Worm (Caenorhabditis elegans) whole organism, mixed stage, embryonic: ENCODE data around the gene F23B12.7.

Source experiments
- M03D4.4 ChIP-seq: sonication (generic microtip); optimal IDR thresholded peaks from 2 replicates; lab custom pipeline; 2017; ENCODE audit warnings: mild to moderate bottlenecking, missing genetic modification characterization, missing compliant biosample characterization
- bed-3 ChIP-seq: fragments of 200-800 bp; sonication (Bioruptor generic); optimal IDR thresholded peaks from 3 replicates; lab custom pipeline; 2018; ENCODE audit warnings: mild to moderate bottlenecking, missing genetic modification characterization, moderate library complexity, missing compliant biosample characterization
- blmp-1 ChIP-seq: fragments of 150-350 bp; optimal IDR thresholded peaks from 2 replicates; lab custom pipeline; 2014; ENCODE audit warnings: missing biosample characterization, missing genetic modification characterization
- ceh-39 ChIP-seq: fragments of 150-350 bp; optimal IDR thresholded peaks from 2 replicates; lab custom pipeline; 2014; ENCODE audit warnings: missing biosample characterization, missing genetic modification characterization
- ceh-83 ChIP-seq: fragments of 200-800 bp; sonication (Bioruptor generic); optimal IDR thresholded peaks from 2 replicates; lab custom pipeline; 2018; ENCODE audit warnings: mild to moderate bottlenecking, missing genetic modification characterization, missing compliant biosample characterization
- ces-1 ChIP-seq: fragments of 150-350 bp; optimal IDR thresholded peaks from 2 replicates; lab custom pipeline; 2014; ENCODE audit warnings: missing biosample characterization, missing genetic modification reagents, missing genetic modification characterization
- cnd-1 ChIP-seq: fragments of 200-800 bp; sonication (Bioruptor generic); optimal IDR thresholded peaks from 2 replicates; lab custom pipeline; 2018; ENCODE audit warnings: mild to moderate bottlenecking, missing genetic modification characterization, missing compliant biosample characterization
- drap-1 ChIP-seq: fragments of 200-800 bp; sonication (Bioruptor generic); optimal IDR thresholded peaks from 3 replicates; lab custom pipeline; 2018; ENCODE audit warnings: mild to moderate bottlenecking, missing genetic modification characterization, missing compliant biosample characterization
- elt-1 ChIP-seq: sonication (generic microtip); optimal IDR thresholded peaks from 2 replicates; lab custom pipeline; 2017; ENCODE audit warnings: missing genetic modification characterization, mild to moderate bottlenecking, missing compliant biosample characterization, antibody characterized with exemption, moderate library complexity, borderline replicate concordance; ENCODE audit not compliant: insufficient read depth
- elt-3 ChIP-seq: fragments of 150-350 bp; optimal IDR thresholded peaks from 2 replicates; lab custom pipeline; 2014; ENCODE audit warnings: missing biosample characterization, missing genetic modification characterization
- flh-1 ChIP-seq: fragments of 200-800 bp; sonication (Bioruptor generic); optimal IDR thresholded peaks from 2 replicates; lab custom pipeline; 2018; ENCODE audit warnings: mild to moderate bottlenecking, missing genetic modification characterization, moderate library complexity, missing compliant biosample characterization
- ham-2 ChIP-seq: fragments of 200-800 bp; sonication (Bioruptor generic); optimal IDR thresholded peaks from 2 replicates; lab custom pipeline; 2018; ENCODE audit warnings: mild to moderate bottlenecking, missing genetic modification characterization, missing compliant biosample characterization
- hlh-1 ChIP-seq: fragments of 150-350 bp; optimal IDR thresholded peaks from 2 replicates; lab custom pipeline; 2014; ENCODE audit warnings: missing biosample characterization, missing genetic modification reagents, missing genetic modification characterization
- lin-13 ChIP-seq: fragments of 150-350 bp; optimal IDR thresholded peaks from 2 replicates; lab custom pipeline; 2014; ENCODE audit warnings: missing biosample characterization, missing genetic modification characterization
- lin-32 ChIP-seq: fragments of 200-800 bp; sonication (Bioruptor generic); optimal IDR thresholded peaks from 2 replicates; lab custom pipeline; 2018; ENCODE audit warnings: mild to moderate bottlenecking, missing genetic modification characterization, missing compliant biosample characterization
- lsy-2 ChIP-seq: fragments of 150-350 bp; optimal IDR thresholded peaks from 2 replicates; lab custom pipeline; 2014; ENCODE audit warnings: missing biosample characterization, missing genetic modification characterization
- mab-5 ChIP-seq: fragments of 150-350 bp; optimal IDR thresholded peaks from 2 replicates; lab custom pipeline; 2014; ENCODE audit warnings: missing biosample characterization, missing genetic modification characterization
- mep-1 ChIP-seq: fragments of 150-350 bp; optimal IDR thresholded peaks from 2 replicates; lab custom pipeline; 2017; ENCODE audit warnings: missing biosample characterization, missing genetic modification reagents, missing genetic modification characterization, inconsistent platforms
- mls-2 ChIP-seq: sonication (generic microtip); optimal IDR thresholded peaks from 2 replicates; lab custom pipeline; 2016; ENCODE audit warnings: mild to moderate bottlenecking, missing genetic modification characterization, moderate library complexity, missing compliant biosample characterization
- nhr-12 ChIP-seq: fragments of 150-350 bp; optimal IDR thresholded peaks from 2 replicates; lab custom pipeline; 2014; ENCODE audit warnings: missing biosample characterization, missing genetic modification characterization
- nhr-2 ChIP-seq: fragments of 150-350 bp; optimal IDR thresholded peaks from 2 replicates; lab custom pipeline; 2014; ENCODE audit warnings: missing biosample characterization, missing genetic modification characterization
- nhr-237 ChIP-seq: fragments of 150-350 bp; optimal IDR thresholded peaks from 2 replicates; lab custom pipeline; 2014; ENCODE audit warnings: missing biosample characterization, missing genetic modification characterization
- nhr-28 ChIP-seq: fragments of 150-350 bp; optimal IDR thresholded peaks from 2 replicates; lab custom pipeline; 2014; ENCODE audit warnings: missing biosample characterization, missing genetic modification characterization
- pha-4 ChIP-seq: fragments of 150-350 bp; optimal IDR thresholded peaks from 2 replicates; lab custom pipeline; 2018; ENCODE audit warnings: missing biosample characterization, missing genetic modification reagents, missing genetic modification characterization
- sem-2 ChIP-seq: fragments of 200-800 bp; sonication (Bioruptor generic); optimal IDR thresholded peaks from 2 replicates; lab custom pipeline; 2018; ENCODE audit warnings: mild to moderate bottlenecking, missing genetic modification characterization, missing compliant biosample characterization
- tbx-8 ChIP-seq: fragments of 200-800 bp; sonication (Bioruptor generic); optimal IDR thresholded peaks from 2 replicates; lab custom pipeline; 2018; ENCODE audit warnings: mild to moderate bottlenecking, missing genetic modification characterization, moderate library complexity, missing compliant biosample characterization
- unc-120 ChIP-seq: sonication (generic microtip); optimal IDR thresholded peaks from 2 replicates; lab custom pipeline; 2017; ENCODE audit warnings: missing genetic modification characterization, missing compliant biosample characterization; ENCODE audit not compliant: poor library complexity, severe bottlenecking
- unc-39 ChIP-seq: fragments of 150-350 bp; optimal IDR thresholded peaks from 2 replicates; lab custom pipeline; 2014; ENCODE audit warnings: missing biosample characterization, missing genetic modification characterization
- unc-62 ChIP-seq: fragments of 150-350 bp; optimal IDR thresholded peaks from 2 replicates; lab custom pipeline; 2014; ENCODE audit warnings: missing biosample characterization, missing genetic modification reagents, missing genetic modification characterization
- zip-8 ChIP-seq: fragments of 150-350 bp; optimal IDR thresholded peaks from 2 replicates; lab custom pipeline; 2014; ENCODE audit warnings: missing biosample characterization, missing genetic modification characterization
- ztf-11 ChIP-seq: fragments of 150-350 bp; optimal IDR thresholded peaks from 2 replicates; lab custom pipeline; 2014; ENCODE audit warnings: missing biosample characterization, missing genetic modification characterization

The F23B12.7 gene

DNA sequence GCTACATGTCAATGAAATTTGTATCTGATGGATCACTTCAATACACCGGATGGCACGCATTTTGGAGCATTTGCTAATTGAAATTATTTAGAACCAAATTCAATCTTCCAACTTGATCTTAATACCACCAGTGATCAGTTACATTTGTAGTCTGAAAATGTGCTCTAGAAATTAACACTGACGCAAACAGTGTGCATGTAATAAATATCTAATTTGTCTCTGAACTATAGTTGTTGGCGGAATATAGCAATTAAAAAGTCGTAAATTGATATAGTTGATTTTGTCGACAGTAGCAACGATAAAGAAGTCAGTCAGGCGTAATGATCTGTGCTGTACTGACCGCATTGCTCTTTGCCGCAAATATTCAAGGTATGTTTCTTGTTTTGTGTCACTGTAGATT is 22.7 kb downstream of the F23B12.7 start, which contains the start of gene clec-227:
Gene clec-227 (plus strand): TSS at position 301 of the 400 bp plus-strand sequence.
- TF ChIP-seq ceh-39, result no peak
- no peak for TF ChIP-seq lin-13 (tag; lab: Kevin White, UChicago)
- TF ChIP-seq ham-2 (GFP tag; lab: Kevin White, UChicago), result no peak
- no peak for TF ChIP-seq unc-62 (GFP tag; lab: Kevin White, UChicago)
- TF ChIP-seq mab-5 (tag; lab: Kevin White, UChicago), result no peak
- TF ChIP-seq drap-1, result no peak
- TF ChIP-seq ztf-11 (tag; lab: Kevin White, UChicago), result no peak
- TF ChIP-seq, all 35 proteins: peak for 0

DNA sequence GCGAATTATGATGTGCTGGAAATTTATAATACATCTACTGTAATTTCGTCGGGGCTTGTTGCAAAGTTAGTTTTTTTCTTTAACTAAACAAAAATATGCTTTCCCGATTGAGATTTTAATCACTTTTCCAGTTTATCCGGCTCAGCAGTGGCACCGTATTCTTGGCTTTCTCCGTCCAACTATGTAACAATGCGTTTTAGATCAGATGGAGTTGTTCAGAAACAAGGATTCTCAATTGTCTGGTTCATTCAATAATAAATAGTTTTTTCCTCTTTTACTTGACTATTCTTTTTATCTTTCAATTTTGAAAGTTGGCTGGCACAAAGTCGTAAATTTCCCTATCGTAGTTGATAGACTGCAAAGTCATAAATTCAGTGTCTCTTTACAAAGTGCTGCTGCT is 24.6 kb downstream of the F23B12.7 start, which contains the start of gene clec-56:
Gene clec-56 (plus strand): TSS at position 301 of the 400 bp plus-strand sequence.
- TF ChIP-seq nhr-2 (tag; lab: Kevin White, UChicago) (no peak), mab-5 (tag; lab: Kevin White, UChicago) (no peak), nhr-237 (tag; lab: Kevin White, UChicago) (no peak), hlh-1 (tag; lab: Kevin White, UChicago) (no peak)

DNA sequence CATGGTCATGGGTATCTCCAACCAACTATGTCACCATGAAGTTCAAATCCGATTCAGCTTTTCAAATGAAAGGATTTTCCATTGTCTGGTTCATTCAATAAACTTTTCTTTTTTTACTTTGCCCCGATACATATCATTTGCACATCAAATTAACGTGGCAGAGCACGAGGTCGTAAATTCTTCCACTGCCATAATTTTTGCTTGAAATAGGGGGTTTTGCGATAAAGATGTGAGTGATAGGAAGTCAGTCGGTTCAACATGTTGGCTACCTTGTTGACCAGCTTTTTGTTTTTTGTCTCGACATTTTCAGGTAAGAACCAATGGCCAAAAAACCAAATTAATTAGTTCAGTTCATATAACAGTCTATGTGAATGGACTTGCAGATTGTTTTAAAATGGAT is 27.2 kb downstream of the F23B12.7 start, which contains the start of gene clec-54:
Gene clec-54 (plus strand): TSS at position 224 of the 400 bp plus-strand sequence.
- TF ChIP-seq unc-120 (tag; lab: Kevin White, UChicago), result no peak
- TF ChIP-seq ceh-83, result no peak
- TF ChIP-seq M03D4.4 (tag; lab: Kevin White, UChicago), result no peak
- TF ChIP-seq hlh-1 (tag; lab: Kevin White, UChicago), result no peak
- no peak for TF ChIP-seq bed-3 (GFP tag; lab: Kevin White, UChicago)
- no peak for TF ChIP-seq drap-1
- no peak for TF ChIP-seq elt-3 (tag; lab: Kevin White, UChicago)
- no peak for TF ChIP-seq lin-32
- no peak for TF ChIP-seq sem-2 (GFP tag; lab: Kevin White, UChicago)
- TF ChIP-seq lin-13 (tag; lab: Kevin White, UChicago), result no peak
- TF ChIP-seq flh-1 (GFP tag; lab: Kevin White, UChicago), result no peak
- no peak for TF ChIP-seq pha-4 (tag; lab: Kevin White, UChicago)
- TF ChIP-seq, all 35 proteins: peak for 0

DNA sequence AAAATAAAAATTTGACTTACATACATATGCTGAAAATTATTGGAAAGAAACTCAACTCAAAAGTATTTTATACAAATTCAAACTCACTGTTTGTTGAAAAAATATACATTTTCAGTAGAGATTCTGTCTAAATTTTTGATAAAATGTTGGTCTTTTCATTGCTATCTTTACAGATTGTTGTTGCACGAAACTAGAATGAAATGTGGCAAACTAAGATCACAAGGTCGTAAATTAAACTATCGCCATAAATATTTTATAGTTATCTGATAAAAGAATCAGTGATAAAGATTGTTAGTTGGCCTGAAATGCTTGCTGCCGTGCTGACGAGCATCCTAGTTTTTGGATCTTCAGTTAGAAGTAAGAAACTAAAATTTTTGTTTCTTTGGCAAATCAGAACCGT is 29.5 kb downstream of the F23B12.7 start, which contains the start of gene clec-55:
Gene clec-55 (plus strand): TSS at position 301 of the 400 bp plus-strand sequence.
- TF ChIP-seq lsy-2 (tag; lab: Kevin White, UChicago), result no peak
- TF ChIP-seq unc-39 (tag; lab: Kevin White, UChicago), result no peak
- no peak for TF ChIP-seq nhr-12 (tag; lab: Kevin White, UChicago)
- no peak for TF ChIP-seq lin-32
- TF ChIP-seq nhr-28, result no peak
- TF ChIP-seq nhr-2 (tag; lab: Kevin White, UChicago), result no peak
- no peak for TF ChIP-seq unc-62 (GFP tag; lab: Kevin White, UChicago)
- TF ChIP-seq nhr-237 (tag; lab: Kevin White, UChicago), result no peak
- TF ChIP-seq mls-2, result no peak
- no peak for TF ChIP-seq cnd-1 (tag; lab: Kevin White, UChicago)
- no peak for TF ChIP-seq zip-8
- no peak for TF ChIP-seq mep-1 (tag; lab: Kevin White, UChicago)
- TF ChIP-seq elt-3 (tag; lab: Kevin White, UChicago), result no peak
- no peak for TF ChIP-seq ceh-83
- no peak for TF ChIP-seq M03D4.4 (tag; lab: Kevin White, UChicago)
- no peak for TF ChIP-seq tbx-8
- TF ChIP-seq ces-1 (GFP tag; lab: Kevin White, UChicago), result no peak
- no peak for TF ChIP-seq mab-5 (tag; lab: Kevin White, UChicago)
- no peak for TF ChIP-seq sem-2 (GFP tag; lab: Kevin White, UChicago)
- no peak for TF ChIP-seq bed-3 (GFP tag; lab: Kevin White, UChicago)

DNA sequence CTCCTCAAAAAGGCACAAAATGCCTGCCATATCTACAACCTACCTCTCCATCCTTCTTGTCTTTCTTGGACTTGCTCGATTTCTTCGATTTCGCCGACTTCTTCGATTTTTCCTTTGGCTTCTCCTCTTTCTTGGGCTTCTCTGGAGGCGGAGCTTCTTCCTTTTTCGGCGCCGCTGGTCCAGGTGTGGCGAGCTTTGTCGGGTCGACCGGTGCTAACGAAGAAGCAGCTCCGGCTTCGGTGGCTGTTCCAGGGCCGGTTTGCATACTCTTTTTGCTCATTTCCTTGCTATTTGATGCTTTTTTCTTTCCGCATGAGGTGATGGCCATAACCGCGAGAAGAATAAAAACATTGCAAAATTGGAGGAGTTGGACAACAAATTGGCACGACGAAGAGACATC is 31.0 kb downstream of the F23B12.7 start:
- TF ChIP-seq bed-3 (GFP tag; lab: Kevin White, UChicago) (no peak), mab-5 (tag; lab: Kevin White, UChicago) (no peak), elt-1 (tag; lab: Kevin White, UChicago) (no peak), blmp-1 (no peak), zip-8 (no peak), unc-39 (tag; lab: Kevin White, UChicago) (no peak), unc-62 (GFP tag; lab: Kevin White, UChicago) (no peak), elt-3 (tag; lab: Kevin White, UChicago) (no peak), ztf-11 (tag; lab: Kevin White, UChicago) (no peak), flh-1 (GFP tag; lab: Kevin White, UChicago) (no peak), mep-1 (tag; lab: Kevin White, UChicago) (no peak), M03D4.4 (tag; lab: Kevin White, UChicago) (no peak), unc-120 (tag; lab: Kevin White, UChicago) (no peak), lin-32 (no peak), drap-1 (no peak), nhr-12 (tag; lab: Kevin White, UChicago) (no peak), nhr-2 (tag; lab: Kevin White, UChicago) (no peak), tbx-8 (no peak)
